Fruit fly (Drosophila melanogaster): ENCODE measurements around the gene CG1951.

- TF ChIP-seq CG7045 (GFP tag; optimal IDR thresholded peaks at IDR 0.05) (no peak), kay (GFP tag; ENCODE audit: borderline replicate concordance) (peak; percentile 91), bab1 (GFP tag; optimal IDR thresholded peaks at IDR 0.05) (no peak), CG1620 (GFP tag; optimal IDR thresholded peaks at IDR 0.05) (no peak), tj (GFP tag; optimal IDR thresholded peaks at IDR 0.05) (no peak), pad (GFP tag; optimal IDR thresholded peaks at IDR 0.05) (no peak), Mnt (GFP tag; optimal IDR thresholded peaks at IDR 0.05) (peak; percentile 95), Clk (GFP tag; optimal IDR thresholded peaks at IDR 0.05) (no peak), cnc (optimal IDR thresholded peaks at IDR 0.05) (no peak), CG33017 (tag; optimal IDR thresholded peaks at IDR 0.05) (no peak), toe (GFP tag; optimal IDR thresholded peaks at IDR 0.05) (no peak)
Measured at dm6 chr3R:29049055-29049722, 22.2 kb downstream of the CG1951 start, which contains the start of gene CG11837.
